Worm (Caenorhabditis elegans) whole organism, early embryonic: ENCODE data around the gene F59B2.8.

Source experiments
- F13C5.2 ChIP-seq: sonication (generic microtip); optimal IDR thresholded peaks from 2 replicates; lab custom pipeline; 2017; ENCODE audit warnings: mild to moderate bottlenecking, missing genetic modification characterization, inconsistent platforms, missing compliant biosample characterization
- ama-1 ChIP-seq: fragments of 150-350 bp; optimal IDR thresholded peaks from 2 replicates; lab custom pipeline; 2014
- flt-1 ChIP-seq: fragments of 200-800 bp; sonication (Bioruptor generic); IDR thresholded peaks from 2 replicates; pipeline ENCODE4 v1.3.6; 2022; ENCODE audit warnings: missing genetic modification characterization, missing compliant biosample characterization
- scrt-1 ChIP-seq: fragments of 200-800 bp; sonication (Bioruptor generic); IDR thresholded peaks from 2 replicates; pipeline ENCODE4 v1.3.6; 2022; ENCODE audit warnings: missing genetic modification characterization, missing compliant biosample characterization
- tbx-37 ChIP-seq: fragments of 200-800 bp; sonication (Bioruptor generic); conservative IDR thresholded peaks from 2 replicates; pipeline ENCODE4 v1.3.6; 2022; ENCODE audit warnings: missing genetic modification reagents, missing genetic modification characterization, missing compliant biosample characterization

ce11 chrIII:8973826-8974225, 36.2 kb downstream of the F59B2.8 start, which contains the start of gene R08D7.5:
- TF ChIP-seq ama-1 (lab: Kevin White, UChicago) (no peak), F13C5.2 (tag; lab: Kevin White, UChicago) (no peak), tbx-37 (GFP tag; lab: Robert Waterston, UW) (no peak), flt-1 (GFP tag; lab: Robert Waterston, UW) (no peak), scrt-1 (GFP tag; lab: Robert Waterston, UW) (no peak)
